Fruit fly (Drosophila melanogaster) whole organism, embryonic: ENCODE data around the gene CG43175.

Experiments
- Bdp1 ChIP-seq: fragments of 200-800 bp; sonication (Bioruptor generic); optimal IDR thresholded peaks from 3 replicates; lab custom pipeline; 2016; ENCODE audit warnings: missing biosample characterization, missing genetic modification characterization
- Bgb ChIP-seq: fragments of 200-800 bp; sonication (Bioruptor generic); IDR thresholded peaks from 2 replicates; pipeline ENCODE4 v1.3.6; 2022; ENCODE audit warnings: missing biosample characterization, missing genetic modification characterization; ENCODE audit not compliant: partially characterized antibody
- CG10565 ChIP-seq: fragments of 200-800 bp; sonication (Bioruptor generic); optimal IDR thresholded peaks from 3 replicates; lab custom pipeline; 2016; ENCODE audit warnings: missing biosample characterization, mild to moderate bottlenecking, missing genetic modification characterization
- CG10979 ChIP-seq: fragments of 200-800 bp; sonication (Bioruptor generic); optimal IDR thresholded peaks from 2 replicates; lab custom pipeline; 2018; ENCODE audit warnings: missing biosample characterization, mild to moderate bottlenecking, missing genetic modification characterization, moderate library complexity
- CG11504 ChIP-seq: fragments of 200-800 bp; sonication (Bioruptor generic); optimal IDR thresholded peaks from 3 replicates; lab custom pipeline; 2019; ENCODE audit warnings: missing biosample characterization, mild to moderate bottlenecking, missing genetic modification characterization, moderate library complexity
- CG13424 ChIP-seq: fragments of 200-800 bp; sonication (Bioruptor generic); optimal IDR thresholded peaks from 2 replicates; lab custom pipeline; 2019; ENCODE audit warnings: missing biosample characterization, mild to moderate bottlenecking, missing genetic modification characterization, moderate library complexity
- CG17359 ChIP-seq: fragments of 200-800 bp; sonication (Bioruptor generic); optimal IDR thresholded peaks from 3 replicates; lab custom pipeline; 2018; ENCODE audit warnings: missing biosample characterization, mild to moderate bottlenecking, missing genetic modification characterization, moderate library complexity
- CG17361 ChIP-seq: fragments of 200-800 bp; sonication (Bioruptor generic); IDR thresholded peaks from 3 replicates; pipeline ENCODE4 v1.3.6; 2022; ENCODE audit warnings: missing biosample characterization, missing genetic modification characterization
- CG18262 ChIP-seq: fragments of 200-800 bp; optimal IDR thresholded peaks from 3 replicates; lab custom pipeline; 2019; ENCODE audit warnings: missing biosample characterization, mild to moderate bottlenecking, missing genetic modification characterization, moderate library complexity
- CG2678 ChIP-seq: fragments of 200-800 bp; sonication (Bioruptor generic); optimal IDR thresholded peaks from 3 replicates; lab custom pipeline; 2019; ENCODE audit warnings: missing biosample characterization, mild to moderate bottlenecking, missing genetic modification characterization, moderate library complexity
- CG42726 ChIP-seq: fragments of 200-800 bp; sonication (Bioruptor generic); IDR thresholded peaks from 2 replicates; pipeline ENCODE4 v1.3.6; 2022; ENCODE audit warnings: missing biosample characterization, missing genetic modification characterization; ENCODE audit not compliant: partially characterized antibody
- CG6683 ChIP-seq: fragments of 200-800 bp; sonication (Bioruptor generic); optimal IDR thresholded peaks from 2 replicates; lab custom pipeline; 2017; ENCODE audit warnings: missing biosample characterization, mild to moderate bottlenecking, missing genetic modification characterization, missing genetic modification reagents
- CG6791 ChIP-seq: fragments of 200-800 bp; sonication (Bioruptor generic); IDR thresholded peaks from 3 replicates; pipeline ENCODE4 v1.3.6; 2022; ENCODE audit warnings: missing biosample characterization, missing genetic modification characterization; ENCODE audit not compliant: partially characterized antibody
- CG7839 ChIP-seq: fragments of 200-800 bp; sonication (Bioruptor generic); optimal IDR thresholded peaks from 3 replicates; lab custom pipeline; 2018; ENCODE audit warnings: missing biosample characterization, mild to moderate bottlenecking, missing genetic modification characterization, moderate library complexity
- CG8089 ChIP-seq: fragments of 200-800 bp; sonication (Bioruptor generic); optimal IDR thresholded peaks from 3 replicates; lab custom pipeline; 2016; ENCODE audit warnings: missing biosample characterization, missing genetic modification characterization
- CG8924 ChIP-seq: fragments of 200-800 bp; optimal IDR thresholded peaks from 3 replicates; lab custom pipeline; 2019; ENCODE audit warnings: missing biosample characterization, mild to moderate bottlenecking, missing genetic modification characterization, moderate library complexity
- CoRest ChIP-seq: fragments of 200-800 bp; sonication (Bioruptor generic); optimal IDR thresholded peaks from 3 replicates; lab custom pipeline; 2018; ENCODE audit warnings: missing biosample characterization, mild to moderate bottlenecking, missing genetic modification characterization, moderate library complexity
- HLH3B ChIP-seq: fragments of 200-800 bp; sonication (Bioruptor generic); IDR thresholded peaks from 2 replicates; pipeline ENCODE4 v1.3.6; 2022; ENCODE audit warnings: missing biosample characterization, missing genetic modification characterization
- HLH54F ChIP-seq: fragments of 200-800 bp; sonication (Bioruptor generic); optimal IDR thresholded peaks from 3 replicates; lab custom pipeline; 2016; ENCODE audit warnings: missing biosample characterization, missing genetic modification characterization
- Hr51 ChIP-seq, 2 experiments: fragments of 200-800 bp; sonication (Bioruptor generic); optimal IDR thresholded peaks; 2 replicates in 1 of 2; 3 replicates in 1 of 2; lab custom pipeline; 2016 to 2018; ENCODE audit warnings: missing biosample characterization in 2 of 2, missing genetic modification characterization in 2 of 2, mild to moderate bottlenecking in 1 of 2, moderate library complexity in 1 of 2
- Hr78 ChIP-seq, 2 experiments: fragments of 200-800 bp in 1 of 2; fragments of >200 bp in 1 of 2; sonication (Bioruptor generic) in 1 of 2; optimal IDR thresholded peaks; 2 replicates each; lab custom pipeline; 2017 to 2019; ENCODE audit warnings: missing biosample characterization in 2 of 2, missing genetic modification characterization in 2 of 2, mild to moderate bottlenecking in 1 of 2, moderate library complexity in 1 of 2
- Sin3A ChIP-seq: fragments of >200 bp; optimal IDR thresholded peaks from 2 replicates; lab custom pipeline; 2018
- Sox100B ChIP-seq: fragments of 200-800 bp; sonication (Bioruptor generic); optimal IDR thresholded peaks from 3 replicates; lab custom pipeline; 2018; ENCODE audit warnings: missing biosample characterization, mild to moderate bottlenecking, missing genetic modification characterization
- Sox102F ChIP-seq: fragments of 200-800 bp; sonication (Bioruptor generic); optimal IDR thresholded peaks from 2 replicates; lab custom pipeline; 2018; ENCODE audit warnings: missing biosample characterization, mild to moderate bottlenecking, missing genetic modification characterization, moderate library complexity
- Xbp1 ChIP-seq: fragments of 200-800 bp; sonication (Bioruptor generic); optimal IDR thresholded peaks from 3 replicates; lab custom pipeline; 2016; ENCODE audit warnings: missing biosample characterization, mild to moderate bottlenecking, missing genetic modification characterization
- abd-A ChIP-seq: fragments of 200-800 bp; sonication (Bioruptor generic); optimal IDR thresholded peaks from 3 replicates; lab custom pipeline; 2019; ENCODE audit warnings: missing biosample characterization, mild to moderate bottlenecking, missing genetic modification characterization, moderate library complexity
- amos ChIP-seq: fragments of 200-800 bp; sonication (Bioruptor generic); IDR thresholded peaks from 2 replicates; pipeline ENCODE4 v1.3.6; 2022; ENCODE audit warnings: missing biosample characterization, missing genetic modification characterization; ENCODE audit not compliant: partially characterized antibody
- aop ChIP-seq: fragments of 200-800 bp; sonication (Bioruptor generic); IDR thresholded peaks from 2 replicates; pipeline ENCODE4 v1.3.6; 2022; ENCODE audit warnings: missing biosample characterization, missing genetic modification characterization
- ato ChIP-seq: fragments of 200-800 bp; sonication (Bioruptor generic); IDR thresholded peaks from 2 replicates; pipeline ENCODE4 v1.3.6; 2022; ENCODE audit warnings: missing biosample characterization, missing genetic modification characterization; ENCODE audit not compliant: partially characterized antibody
- caup ChIP-seq: fragments of 200-800 bp; sonication (Bioruptor generic); optimal IDR thresholded peaks from 3 replicates; lab custom pipeline; 2017; ENCODE audit warnings: missing biosample characterization, mild to moderate bottlenecking, missing genetic modification characterization, moderate library complexity; ENCODE audit not compliant: severe bottlenecking
- chinmo ChIP-seq: fragments of 200-800 bp; sonication (Bioruptor generic); IDR thresholded peaks from 4 replicates; pipeline ENCODE4 v1.3.6; 2022; ENCODE audit warnings: missing biosample characterization, missing genetic modification characterization; ENCODE audit not compliant: partially characterized antibody
- dysf ChIP-seq: fragments of 200-800 bp; sonication (Bioruptor generic); IDR thresholded peaks from 3 replicates; pipeline ENCODE4 v1.3.6; 2022; ENCODE audit warnings: missing biosample characterization, missing genetic modification characterization
- gcm2 ChIP-seq: fragments of 200-800 bp; sonication (Bioruptor generic); optimal IDR thresholded peaks from 2 replicates; lab custom pipeline; 2016; ENCODE audit warnings: missing biosample characterization, missing genetic modification characterization
- grn ChIP-seq: fragments of 200-800 bp; sonication (Bioruptor generic); optimal IDR thresholded peaks from 3 replicates; lab custom pipeline; 2017; ENCODE audit warnings: missing biosample characterization, missing genetic modification characterization
- gsb-n ChIP-seq: fragments of 200-800 bp; sonication (Bioruptor generic); optimal IDR thresholded peaks from 3 replicates; lab custom pipeline; 2018; ENCODE audit warnings: missing biosample characterization, mild to moderate bottlenecking, missing genetic modification characterization
- hbn ChIP-seq: fragments of 200-800 bp; sonication (Bioruptor generic); IDR thresholded peaks from 2 replicates; pipeline ENCODE4 v1.3.6; 2022; ENCODE audit warnings: missing biosample characterization, missing genetic modification characterization; ENCODE audit not compliant: partially characterized antibody
- hkb ChIP-seq, 2 experiments: fragments of 200-800 bp in 1 of 2; fragments of >200 bp in 1 of 2; sonication (Bioruptor generic) in 1 of 2; IDR thresholded peaks in 1 of 2; optimal IDR thresholded peaks in 1 of 2; 2 replicates each; pipeline versions ENCODE4 v1.3.6 to Lab custom; 2017 to 2022; ENCODE audit warnings: missing biosample characterization in 1 of 2, missing genetic modification characterization in 1 of 2
- lov ChIP-seq, 2 experiments: fragments of 200-800 bp in 1 of 2; fragments of >200 bp in 1 of 2; sonication (Bioruptor generic) in 1 of 2; IDR thresholded peaks in 1 of 2; optimal IDR thresholded peaks in 1 of 2; 2 replicates in 1 of 2; 3 replicates in 1 of 2; pipeline versions ENCODE4 v1.3.6 to Lab custom; 2017 to 2022; ENCODE audit warnings: missing biosample characterization in 1 of 2, missing genetic modification characterization in 1 of 2
- mirr ChIP-seq: fragments of 200-800 bp; sonication (Bioruptor generic); optimal IDR thresholded peaks from 3 replicates; lab custom pipeline; 2018; ENCODE audit warnings: missing biosample characterization, mild to moderate bottlenecking, missing genetic modification characterization
- nmo ChIP-seq: fragments of 200-800 bp; sonication (Bioruptor generic); optimal IDR thresholded peaks from 2 replicates; lab custom pipeline; 2018; ENCODE audit warnings: missing biosample characterization, mild to moderate bottlenecking, missing genetic modification characterization, moderate library complexity
- p53 ChIP-seq: fragments of 200-800 bp; sonication (Bioruptor generic); optimal IDR thresholded peaks from 2 replicates; lab custom pipeline; 2016; ENCODE audit warnings: missing biosample characterization, missing genetic modification characterization
- sd ChIP-seq: fragments of 200-800 bp; sonication (Bioruptor generic); optimal IDR thresholded peaks from 3 replicates; lab custom pipeline; 2018; ENCODE audit warnings: missing biosample characterization, mild to moderate bottlenecking, missing genetic modification characterization, moderate library complexity
- sens ChIP-seq: fragments of 200-800 bp; sonication (Bioruptor generic); peaks from one replicate; lab custom pipeline; 2016; ENCODE audit warnings: missing biosample characterization, missing genetic modification characterization
- vvl ChIP-seq: fragments of 200-800 bp; sonication (Bioruptor generic); IDR thresholded peaks from 2 replicates; pipeline ENCODE4 v1.3.6; 2022; ENCODE audit warnings: missing biosample characterization, missing genetic modification characterization
- yki ChIP-seq: fragments of >200 bp; optimal IDR thresholded peaks from 3 replicates; lab custom pipeline; 2018
- z ChIP-seq: fragments of 200-800 bp; sonication (Bioruptor generic); IDR thresholded peaks from 3 replicates; pipeline ENCODE4 v1.3.6; 2022; ENCODE audit warnings: missing biosample characterization, missing genetic modification characterization

Gene CG43175

dm6 chr3R:17631176-17631865 lies 804 bp downstream of the CG43175 start:
- TF ChIP-seq lov (optimal IDR thresholded peaks at IDR 0.05; lab: Kevin White, UChicago) (no peak), lov (GFP tag; IDR thresholded peaks at IDR 0.05; lab: Robert Waterston, UW) (no peak), Sox100B (GFP tag; lab: Kevin White, UChicago) (peak; percentile 15), gsb-n (tag; lab: Kevin White, UChicago) (peak; percentile 1), Hr78 (GFP tag; optimal IDR thresholded peaks at IDR 0.05; lab: Kevin White, UChicago) (peak in 1 of 2 experiments; percentile 32), gcm2 (GFP tag; lab: Kevin White, UChicago) (no peak), Bdp1 (GFP tag; lab: Kevin White, UChicago) (peak; percentile 82), CG7839 (peak; percentile 10), CG8089 (GFP tag; lab: Kevin White, UChicago) (no peak), aop (GFP tag; lab: Robert Waterston, UW) (no peak), nmo (GFP tag; lab: Kevin White, UChicago) (peak; percentile 38), CG17361 (GFP tag; lab: Robert Waterston, UW) (peak; percentile 31; the same call in 1 of the 3 replicates), hbn (GFP tag; lab: Robert Waterston, UW) (no peak), Bgb (peak; percentile 28; the same call in 1 of the 2 replicates), CG10565 (GFP tag; lab: Kevin White, UChicago) (no peak), dysf (GFP tag; lab: Robert Waterston, UW) (no peak), CG8924 (tag; lab: Kevin White, UChicago) (peak; percentile 16), Sox102F (peak; percentile 4), yki (lab: Kevin White, UChicago) (no peak), z (GFP tag; lab: Robert Waterston, UW) (no peak), caup (no peak), abd-A (peak; percentile 69), CG6683 (GFP tag; lab: Kevin White, UChicago) (no peak), CG42726 (GFP tag; lab: Robert Waterston, UW) (0 out of 2 replicates have a peak, but pooled peaks have one; percentile 22), Hr51 (GFP tag; optimal IDR thresholded peaks at IDR 0.05; lab: Kevin White, UChicago) (peak in 1 of 2 experiments; percentile 18), amos (GFP tag; lab: Robert Waterston, UW) (peak; percentile 48; the same call in 1 of the 2 replicates), mirr (GFP tag; lab: Kevin White, UChicago) (no peak), CG11504 (peak; percentile 33), chinmo (GFP tag; lab: Robert Waterston, UW) (peak; percentile 50; the same call in 1 of the 4 replicates), Sin3A (lab: Kevin White, UChicago) (no peak), hkb (optimal IDR thresholded peaks at IDR 0.05; lab: Kevin White, UChicago) (no peak), hkb (GFP tag; IDR thresholded peaks at IDR 0.05; lab: Robert Waterston, UW) (0 out of 2 replicates have a peak, but pooled peaks have one; percentile 7), CG17359 (tag; lab: Kevin White, UChicago) (peak; percentile 37), CG13424 (tag; lab: Kevin White, UChicago) (peak; percentile 10), vvl (GFP tag; lab: Robert Waterston, UW) (peak; percentile 69), sd (peak; percentile 93), sens (GFP tag; lab: Kevin White, UChicago) (no peak), CG10979 (tag; lab: Kevin White, UChicago) (peak; percentile 2), p53 (GFP tag; lab: Kevin White, UChicago) (no peak), CG18262 (tag; lab: Kevin White, UChicago) (peak; percentile 27), HLH3B (GFP tag; lab: Robert Waterston, UW) (no peak), Xbp1 (GFP tag; lab: Kevin White, UChicago) (no peak), ato (GFP tag; lab: Robert Waterston, UW) (0 out of 2 replicates have a peak, but pooled peaks have one; percentile 7), CG6791 (peak; percentile 20; the same call in 1 of the 3 replicates), CG2678 (tag; lab: Kevin White, UChicago) (peak; percentile 27), grn (GFP tag; lab: Kevin White, UChicago) (no peak), CoRest (tag; lab: Kevin White, UChicago) (peak; percentile 1), HLH54F (GFP tag; lab: Kevin White, UChicago) (no peak)
